Fruit fly (Drosophila melanogaster) whole organism, embryonic: ENCODE results near the gene slf.

Experiments
- B-H2 ChIP-seq: fragments of 200-800 bp; sonication (Bioruptor generic); optimal IDR thresholded peaks from 2 replicates; lab custom pipeline; 2018; ENCODE audit warnings: missing biosample characterization, mild to moderate bottlenecking, missing genetic modification characterization
- Bgb ChIP-seq: fragments of 200-800 bp; sonication (Bioruptor generic); IDR thresholded peaks from 2 replicates; pipeline ENCODE4 v1.3.6; 2022; ENCODE audit warnings: missing biosample characterization, missing genetic modification characterization; ENCODE audit not compliant: partially characterized antibody
- Blimp-1 ChIP-seq: fragments of 200-800 bp; sonication (Bioruptor generic); optimal IDR thresholded peaks from 3 replicates; lab custom pipeline; 2018; ENCODE audit warnings: missing biosample characterization, missing genetic modification characterization, mild to moderate bottlenecking, moderate library complexity, missing genetic modification reagents
- CG10274 ChIP-seq: fragments of 200-800 bp; sonication (Bioruptor generic); optimal IDR thresholded peaks from 3 replicates; lab custom pipeline; 2017; ENCODE audit warnings: missing biosample characterization, mild to moderate bottlenecking, missing genetic modification characterization
- CG12236 ChIP-seq: fragments of 200-800 bp; sonication (Bioruptor generic); optimal IDR thresholded peaks from 2 replicates; lab custom pipeline; 2016; ENCODE audit warnings: missing biosample characterization, missing genetic modification characterization
- CG12769 ChIP-seq: fragments of 200-800 bp; sonication (Bioruptor generic); optimal IDR thresholded peaks from 2 replicates; lab custom pipeline; 2019; ENCODE audit warnings: missing biosample characterization, mild to moderate bottlenecking, missing genetic modification characterization, moderate library complexity
- CG14965 ChIP-seq: fragments of 200-800 bp; sonication (Bioruptor generic); optimal IDR thresholded peaks from 2 replicates; lab custom pipeline; 2016; ENCODE audit warnings: missing biosample characterization, missing genetic modification characterization, borderline replicate concordance
- CG18011 ChIP-seq: fragments of 200-800 bp; sonication (Bioruptor generic); optimal IDR thresholded peaks from 2 replicates; lab custom pipeline; 2017; ENCODE audit warnings: missing biosample characterization, missing genetic modification characterization, mild to moderate bottlenecking, moderate library complexity, missing genotype
- CG18764 ChIP-seq: fragments of 200-800 bp; sonication (Bioruptor generic); optimal IDR thresholded peaks from 3 replicates; lab custom pipeline; 2016; ENCODE audit warnings: missing biosample characterization, missing genetic modification characterization
- CG2202 ChIP-seq: fragments of 200-800 bp; sonication (Bioruptor generic); optimal IDR thresholded peaks from 2 replicates; lab custom pipeline; 2018; ENCODE audit warnings: missing biosample characterization, mild to moderate bottlenecking, missing genetic modification characterization
- CG33557 ChIP-seq: fragments of 200-800 bp; sonication (Bioruptor generic); optimal IDR thresholded peaks from 2 replicates; lab custom pipeline; 2019; ENCODE audit warnings: missing biosample characterization, mild to moderate bottlenecking, missing genetic modification characterization, moderate library complexity
- CG34376 ChIP-seq: fragments of 200-800 bp; sonication (Bioruptor generic); optimal IDR thresholded peaks from 2 replicates; lab custom pipeline; 2018; ENCODE audit warnings: missing biosample characterization, mild to moderate bottlenecking, missing genetic modification characterization
- CG4730 ChIP-seq: fragments of 200-800 bp; sonication (Bioruptor generic); IDR thresholded peaks from 2 replicates; pipeline ENCODE4 v1.3.6; 2022; ENCODE audit warnings: missing biosample characterization, missing genetic modification characterization
- CG7786 ChIP-seq: fragments of 200-800 bp; sonication (Bioruptor generic); optimal IDR thresholded peaks from 2 replicates; lab custom pipeline; 2016; ENCODE audit warnings: missing biosample characterization, missing genetic modification characterization
- CG7839 ChIP-seq: fragments of 200-800 bp; sonication (Bioruptor generic); optimal IDR thresholded peaks from 3 replicates; lab custom pipeline; 2018; ENCODE audit warnings: missing biosample characterization, mild to moderate bottlenecking, missing genetic modification characterization, moderate library complexity
- CG8290 ChIP-seq, 3 experiments: fragments of 200-800 bp; sonication (Bioruptor generic); optimal IDR thresholded peaks; 2 replicates each; lab custom pipeline; 2016 to 2019; ENCODE audit warnings: missing biosample characterization in 3 of 3, missing genetic modification characterization in 3 of 3, mild to moderate bottlenecking in 2 of 3, moderate library complexity in 1 of 3
- CTCF ChIP-seq: fragments of 200-800 bp; sonication (Bioruptor generic); optimal IDR thresholded peaks from 2 replicates; lab custom pipeline; 2017; ENCODE audit warnings: missing biosample characterization, mild to moderate bottlenecking, missing genetic modification characterization, moderate library complexity
- D19A ChIP-seq: fragments of 200-800 bp; optimal IDR thresholded peaks from 3 replicates; lab custom pipeline; 2019; ENCODE audit warnings: missing biosample characterization, mild to moderate bottlenecking, missing genetic modification characterization, moderate library complexity
- Dad ChIP-seq: fragments of 200-800 bp; sonication (Bioruptor generic); optimal IDR thresholded peaks from 3 replicates; lab custom pipeline; 2016; ENCODE audit warnings: missing biosample characterization, missing genetic modification characterization
- Dfd ChIP-seq, 2 experiments: fragments of >200 bp; optimal IDR thresholded peaks; 2 replicates each; lab custom pipeline; 2017; ENCODE audit warnings: missing biosample characterization in 2 of 2, missing genetic modification characterization in 2 of 2
- Dip2 ChIP-seq: fragments of 200-800 bp; sonication (Bioruptor generic); IDR thresholded peaks from 2 replicates; pipeline ENCODE4 v1.3.6; 2022; ENCODE audit warnings: missing biosample characterization, missing genetic modification characterization
- Dll ChIP-seq: fragments of 200-800 bp; sonication (Bioruptor generic); IDR thresholded peaks from 4 replicates; pipeline ENCODE4 v1.3.6; 2022; ENCODE audit warnings: missing biosample characterization, missing genetic modification characterization; ENCODE audit not compliant: partially characterized antibody
- Eip74EF ChIP-seq, 2 experiments: fragments of 200-800 bp in 1 of 2; fragments of >200 bp in 1 of 2; sonication (Bioruptor generic) in 1 of 2; optimal IDR thresholded peaks; 2 replicates each; lab custom pipeline; 2017 to 2019; ENCODE audit warnings: missing biosample characterization in 2 of 2, missing genetic modification characterization in 2 of 2, mild to moderate bottlenecking in 1 of 2, moderate library complexity in 1 of 2
- HLH54F ChIP-seq: fragments of 200-800 bp; sonication (Bioruptor generic); optimal IDR thresholded peaks from 3 replicates; lab custom pipeline; 2016; ENCODE audit warnings: missing biosample characterization, missing genetic modification characterization
- Neu2 ChIP-seq: fragments of 200-800 bp; sonication (Bioruptor generic); optimal IDR thresholded peaks from 3 replicates; lab custom pipeline; 2016; ENCODE audit warnings: missing biosample characterization, missing genetic modification characterization, borderline replicate concordance
- Oli ChIP-seq: fragments of 200-800 bp; sonication (Bioruptor generic); optimal IDR thresholded peaks from 2 replicates; lab custom pipeline; 2018; ENCODE audit warnings: missing biosample characterization, mild to moderate bottlenecking, missing genetic modification characterization, moderate library complexity
- Sox100B ChIP-seq: fragments of 200-800 bp; sonication (Bioruptor generic); optimal IDR thresholded peaks from 3 replicates; lab custom pipeline; 2018; ENCODE audit warnings: missing biosample characterization, mild to moderate bottlenecking, missing genetic modification characterization
- br ChIP-seq: fragments of >200 bp; optimal IDR thresholded peaks from 2 replicates; lab custom pipeline; 2017
- chinmo ChIP-seq: fragments of 200-800 bp; sonication (Bioruptor generic); IDR thresholded peaks from 4 replicates; pipeline ENCODE4 v1.3.6; 2022; ENCODE audit warnings: missing biosample characterization, missing genetic modification characterization; ENCODE audit not compliant: partially characterized antibody
- eyg ChIP-seq: fragments of 200-800 bp; sonication (Bioruptor generic); optimal IDR thresholded peaks from 3 replicates; lab custom pipeline; 2016; ENCODE audit warnings: missing biosample characterization, missing genetic modification characterization
- gcm2 ChIP-seq: fragments of 200-800 bp; sonication (Bioruptor generic); optimal IDR thresholded peaks from 2 replicates; lab custom pipeline; 2016; ENCODE audit warnings: missing biosample characterization, missing genetic modification characterization
- gsb-n ChIP-seq: fragments of 200-800 bp; sonication (Bioruptor generic); optimal IDR thresholded peaks from 3 replicates; lab custom pipeline; 2018; ENCODE audit warnings: missing biosample characterization, mild to moderate bottlenecking, missing genetic modification characterization
- ham ChIP-seq: fragments of 200-800 bp; sonication (Bioruptor generic); IDR thresholded peaks from 2 replicates; pipeline ENCODE4 v1.3.6; 2022; ENCODE audit warnings: missing biosample characterization, missing genetic modification characterization
- hth ChIP-seq: fragments of >200 bp; optimal IDR thresholded peaks from 2 replicates; lab custom pipeline; 2017; ENCODE audit warnings: inconsistent platforms
- insv ChIP-seq, 2 experiments: fragments of 200-800 bp; sonication (Bioruptor generic); optimal IDR thresholded peaks; 3 replicates each; lab custom pipeline; 2016 to 2018; ENCODE audit warnings: missing biosample characterization in 2 of 2, missing genetic modification characterization in 2 of 2
- lilli ChIP-seq: fragments of 200-800 bp; sonication (Bioruptor generic); optimal IDR thresholded peaks from 3 replicates; lab custom pipeline; 2016; ENCODE audit warnings: missing biosample characterization, missing genetic modification characterization
- lmd ChIP-seq: fragments of 200-800 bp; sonication (Bioruptor generic); IDR thresholded peaks from 2 replicates; pipeline ENCODE4 v1.3.6; 2022; ENCODE audit warnings: missing biosample characterization, missing genetic modification characterization
- odd ChIP-seq: fragments of 200-800 bp; sonication (Bioruptor generic); optimal IDR thresholded peaks from 2 replicates; lab custom pipeline; 2017; ENCODE audit warnings: missing biosample characterization, mild to moderate bottlenecking, missing genetic modification characterization
- phol ChIP-seq: fragments of 200-800 bp; sonication (Bioruptor generic); optimal IDR thresholded peaks from 3 replicates; lab custom pipeline; 2018; ENCODE audit warnings: missing biosample characterization, mild to moderate bottlenecking, missing genetic modification characterization, moderate library complexity
- ranshi ChIP-seq: fragments of 200-800 bp; sonication (Bioruptor generic); IDR thresholded peaks from 2 replicates; pipeline ENCODE4 v1.3.6; 2022; ENCODE audit warnings: missing biosample characterization, missing genetic modification characterization
- ro ChIP-seq: fragments of 200-800 bp; sonication (Bioruptor generic); IDR thresholded peaks from 2 replicates; pipeline ENCODE4 v1.3.6; 2022; ENCODE audit warnings: missing biosample characterization, missing genetic modification characterization
- run ChIP-seq: fragments of 200-800 bp; sonication (Bioruptor generic); optimal IDR thresholded peaks from 3 replicates; lab custom pipeline; 2018; ENCODE audit warnings: missing biosample characterization, mild to moderate bottlenecking, missing genetic modification characterization
- sima ChIP-seq: fragments of 200-800 bp; sonication (Bioruptor generic); optimal IDR thresholded peaks from 2 replicates; lab custom pipeline; 2016; ENCODE audit warnings: missing biosample characterization, missing genetic modification characterization
- slp2 ChIP-seq: fragments of 200-800 bp; sonication (Bioruptor generic); optimal IDR thresholded peaks from 2 replicates; lab custom pipeline; 2016; ENCODE audit warnings: missing biosample characterization, missing genetic modification characterization
- unpg ChIP-seq: fragments of 200-800 bp; sonication (Bioruptor generic); optimal IDR thresholded peaks from 3 replicates; lab custom pipeline; 2018; ENCODE audit warnings: missing biosample characterization, mild to moderate bottlenecking, missing genetic modification characterization, moderate library complexity
- usp ChIP-seq: fragments of >200 bp; optimal IDR thresholded peaks from 2 replicates; lab custom pipeline; 2017; ENCODE audit warnings: missing biosample characterization, missing genetic modification characterization
- vnd ChIP-seq: fragments of 200-800 bp; sonication (Bioruptor generic); IDR thresholded peaks from 3 replicates; pipeline ENCODE4 v1.3.6; 2022; ENCODE audit warnings: missing biosample characterization, missing genetic modification characterization; ENCODE audit not compliant: partially characterized antibody
- wor ChIP-seq: fragments of 200-800 bp; sonication (Bioruptor generic); IDR thresholded peaks from 2 replicates; pipeline ENCODE4 v1.3.6; 2022; ENCODE audit warnings: missing biosample characterization, missing genetic modification characterization
- zfh2 ChIP-seq: fragments of 200-800 bp; sonication (Bioruptor generic); optimal IDR thresholded peaks from 2 replicates; lab custom pipeline; 2016; ENCODE audit warnings: missing biosample characterization, missing genetic modification characterization

The slf gene

DNA sequence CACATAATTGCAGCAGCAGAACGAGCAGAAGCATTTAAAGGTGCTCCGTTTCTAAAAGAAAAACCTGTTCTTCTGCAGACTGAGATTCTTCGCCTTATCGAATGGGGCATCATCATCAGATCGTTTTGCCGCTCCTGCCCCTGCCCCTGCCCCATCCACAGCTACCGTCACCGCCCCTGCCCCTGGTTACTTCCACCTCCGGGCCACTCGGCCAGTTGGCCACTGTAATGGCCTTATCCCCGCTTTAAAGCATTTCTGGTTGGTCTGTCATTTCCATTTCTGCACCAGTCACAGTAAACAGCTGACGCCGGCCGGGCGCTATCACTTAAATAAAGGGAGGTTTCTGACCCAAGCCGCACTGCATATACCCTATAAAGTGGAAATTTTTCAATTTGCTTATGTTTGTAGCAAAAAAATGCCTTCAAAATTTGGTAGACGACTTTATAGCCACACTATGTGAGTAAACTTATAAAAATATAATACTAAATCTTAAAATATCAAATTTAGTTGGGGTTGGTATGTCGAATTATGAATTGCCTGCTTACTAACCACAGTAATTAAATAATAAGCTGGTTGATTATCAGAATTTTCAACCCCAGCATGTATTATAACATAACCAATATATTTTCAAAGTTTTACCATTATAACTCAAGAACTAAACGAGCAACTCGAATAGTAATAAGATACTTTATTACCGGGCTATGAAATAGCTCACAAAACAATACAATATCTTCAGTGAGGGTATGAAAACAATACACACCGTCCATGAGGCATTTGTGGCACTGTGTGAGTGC, 9.2 kb upstream of the slf start (continued):
- TF ChIP-seq Dad (peak; percentile 9), CTCF (GFP tag; lab: Kevin White, UChicago) (no peak), Eip74EF (GFP tag; optimal IDR thresholded peaks at IDR 0.05; lab: Kevin White, UChicago) (peak in 1 of 2 experiments; percentile 59), Neu2 (GFP tag; lab: Kevin White, UChicago) (no peak), ranshi (GFP tag; lab: Robert Waterston, UW) (peak; percentile 25; the same call in 1 of the 2 replicates), Dfd (GFP tag; optimal IDR thresholded peaks at IDR 0.05; lab: Kevin White, UChicago) (no peak), CG10274 (peak; percentile 52), unpg (GFP tag; lab: Kevin White, UChicago) (peak; percentile 41), Sox100B (GFP tag; lab: Kevin White, UChicago) (peak; percentile 84), CG7839 (tag; lab: Kevin White, UChicago) (peak; percentile 77), CG14965 (no peak), Blimp-1 (GFP tag; lab: Kevin White, UChicago) (peak; percentile 7), hth (lab: Kevin White, UChicago) (no peak), Oli (tag; lab: Kevin White, UChicago) (peak; percentile 83), CG4730 (GFP tag; lab: Robert Waterston, UW) (no peak), Bgb (GFP tag; lab: Robert Waterston, UW) (no peak), HLH54F (GFP tag; lab: Kevin White, UChicago) (peak; percentile 56), slp2 (GFP tag; lab: Kevin White, UChicago) (no peak), ham (GFP tag; lab: Robert Waterston, UW) (0 out of 2 replicates have a peak, but pooled peaks have one; percentile 21), CG33557 (GFP tag; lab: Kevin White, UChicago) (peak; percentile 65), phol (tag; lab: Kevin White, UChicago) (peak; percentile 63), gcm2 (no peak), lmd (GFP tag; lab: Robert Waterston, UW) (peak; percentile 76), vnd (GFP tag; lab: Robert Waterston, UW) (no peak), ro (no peak), Dip2 (GFP tag; lab: Robert Waterston, UW) (no peak), gsb-n (tag; lab: Kevin White, UChicago) (peak; percentile 16), eyg (GFP tag; lab: Kevin White, UChicago) (no peak), lilli (GFP tag; lab: Kevin White, UChicago) (peak; percentile 60), chinmo (GFP tag; lab: Robert Waterston, UW) (no peak), Dll (GFP tag; lab: Robert Waterston, UW) (no peak), CG12236 (GFP tag; lab: Kevin White, UChicago) (no peak), B-H2 (no peak), sima (GFP tag; lab: Kevin White, UChicago) (no peak), CG12769 (peak; percentile 21), insv (GFP tag; optimal IDR thresholded peaks at IDR 0.05; lab: Kevin White, UChicago) (peak in 1 of 2 experiments; percentile 7), CG8290 (GFP tag; optimal IDR thresholded peaks at IDR 0.05; lab: Kevin White, UChicago) (peak; percentile 26), CG8290 (tag; optimal IDR thresholded peaks at IDR 0.05; lab: Kevin White, UChicago) (no peak), zfh2 (peak; percentile 21), usp (GFP tag; lab: Kevin White, UChicago) (no peak), CG34376 (no peak), D19A (peak; percentile 100), wor (0 out of 2 replicates have a peak, but pooled peaks have one; percentile 22), CG2202 (peak; percentile 32), run (tag; lab: Kevin White, UChicago) (no peak), odd (GFP tag; lab: Kevin White, UChicago) (peak; percentile 73), CG7786 (GFP tag; lab: Kevin White, UChicago) (peak; percentile 27), br (lab: Kevin White, UChicago) (no peak), CG18011 (GFP tag; lab: Kevin White, UChicago) (peak; percentile 22), CG18764 (no peak)
